Fruit fly (Drosophila melanogaster): ENCODE data around the gene CG34124.

The CG34124 gene

dm6 chr2L:4945300-4945699, 12.9 kb upstream of the CG34124 start, which contains the start of the genes mRpL24 and betaggt-I (continued):
- TF ChIP-seq CG30403 (GFP tag; optimal IDR thresholded peaks at IDR 0.05) (peak; percentile 98), Dad (GFP tag; optimal IDR thresholded peaks at IDR 0.05) (peak; percentile 49), CG3065 (GFP tag; optimal IDR thresholded peaks at IDR 0.05) (peak; percentile 90), E2f1 (GFP tag; IDR thresholded peaks at IDR 0.05) (peak; percentile 97), CG9437 (GFP tag; optimal IDR thresholded peaks at IDR 0.05) (peak; percentile 87), CG1647 (GFP tag; optimal IDR thresholded peaks at IDR 0.05) (peak; percentile 72), GATAe (GFP tag; conservative IDR thresholded peaks at IDR 0.05) (peak; percentile 90), trh (GFP tag; optimal IDR thresholded peaks at IDR 0.05) (peak; percentile 89), Hr78 (GFP tag; optimal IDR thresholded peaks at IDR 0.05) (no peak), CG1529 (GFP tag; optimal IDR thresholded peaks at IDR 0.05) (peak; percentile 89), caup (GFP tag; optimal IDR thresholded peaks at IDR 0.05; ENCODE audit: severe bottlenecking) (peak; percentile 93), Dfd (GFP tag; optimal IDR thresholded peaks at IDR 0.05) (no peak), Xrp1 (GFP tag; IDR thresholded peaks at IDR 0.05) (peak; percentile 99), CG8281 (tag; optimal IDR thresholded peaks at IDR 0.05) (peak; percentile 87), Camta (GFP tag; optimal IDR thresholded peaks at IDR 0.05) (peak; percentile 68), h (optimal IDR thresholded peaks at IDR 0.05) (no peak), B-H2 (GFP tag; optimal IDR thresholded peaks at IDR 0.05) (peak; percentile 96), CG4404 (GFP tag; IDR thresholded peaks at IDR 0.05) (peak; percentile 85), Lim3 (GFP tag; IDR thresholded peaks at IDR 0.05) (peak; percentile 75; the same call in 1 of the 2 replicates), inv (GFP tag; IDR thresholded peaks at IDR 0.05; ENCODE audit: partially characterized antibody) (no peak), CG11504 (tag; optimal IDR thresholded peaks at IDR 0.05) (peak; percentile 95), ERR (GFP tag; optimal IDR thresholded peaks at IDR 0.05) (peak; percentile 59), CG9215 (GFP tag; IDR thresholded peaks at IDR 0.05) (peak; percentile 93), CG11723 (GFP tag; optimal IDR thresholded peaks at IDR 0.05) (no peak), CG10959 (GFP tag; IDR thresholded peaks at IDR 0.05) (peak; percentile 83), disco-r (GFP tag; optimal IDR thresholded peaks at IDR 0.05) (peak; percentile 53), Nf-YC (tag; optimal IDR thresholded peaks at IDR 0.05) (peak; percentile 89), Dip3 (GFP tag; optimal IDR thresholded peaks at IDR 0.05) (peak; percentile 89), croc (GFP tag; conservative IDR thresholded peaks at IDR 0.05) (peak; percentile 93), dmrt99B (tag; optimal IDR thresholded peaks at IDR 0.05) (peak; percentile 95), seq (GFP tag; IDR thresholded peaks at IDR 0.05) (peak; percentile 95), zfh1 (GFP tag; IDR thresholded peaks at IDR 0.05) (peak; percentile 98), CTCF (GFP tag; optimal IDR thresholded peaks at IDR 0.05) (no peak), CG12219 (GFP tag; optimal IDR thresholded peaks at IDR 0.05) (peak; percentile 88), Scr (GFP tag; IDR thresholded peaks at IDR 0.05; ENCODE audit: partially characterized antibody) (no peak; the same call in 1 of the 2 replicates), CG12236 (GFP tag; optimal IDR thresholded peaks at IDR 0.05) (peak; percentile 50), HLH3B (GFP tag; IDR thresholded peaks at IDR 0.05) (peak; percentile 96), lola (GFP tag; optimal IDR thresholded peaks at IDR 0.05) (peak in 1 of 3 experiments; percentile 96), sr (GFP tag; IDR thresholded peaks at IDR 0.05) (peak; percentile 75), nom (GFP tag; optimal IDR thresholded peaks at IDR 0.05) (peak; percentile 88), CG31365 (tag; optimal IDR thresholded peaks at IDR 0.05) (peak; percentile 66), CG11398 (GFP tag; optimal IDR thresholded peaks at IDR 0.05) (peak; percentile 28), HLH4C (GFP tag; IDR thresholded peaks at IDR 0.05; ENCODE audit: partially characterized antibody) (no peak), fd96Cb (tag; optimal IDR thresholded peaks at IDR 0.05) (peak; percentile 94), Atf6 (GFP tag; IDR thresholded peaks at IDR 0.05) (peak; percentile 96), dati (GFP tag; IDR thresholded peaks at IDR 0.05) (peak; percentile 79), CG17328 (GFP tag; IDR thresholded peaks at IDR 0.05) (peak; percentile 98), Fer2 (tag; optimal IDR thresholded peaks at IDR 0.05) (peak; percentile 96), dan (GFP tag; IDR thresholded peaks at IDR 0.05) (peak; percentile 33; the same call in 1 of the 2 replicates), shn (GFP tag; optimal IDR thresholded peaks at IDR 0.05) (peak; percentile 61), CG33213 (GFP tag; optimal IDR thresholded peaks at IDR 0.05) (peak; percentile 66), toy (GFP tag; IDR thresholded peaks at IDR 0.05) (peak; percentile 88)

Measured in whole organism, embryonic.